Worm (Caenorhabditis elegans) whole organism, mixed stage, embryonic: Measurements from ENCODE around the gene selt-1.1.

Experiments used
- nhr-12 ChIP-seq: fragments of 150-350 bp; optimal IDR thresholded peaks from 2 replicates; lab custom pipeline; 2014; ENCODE audit warnings: missing biosample characterization, missing genetic modification characterization
- snpc-4 ChIP-seq: fragments of 150-350 bp; optimal IDR thresholded peaks from 2 replicates; lab custom pipeline; 2014; ENCODE audit warnings: missing biosample characterization, missing genetic modification characterization
- unc-62 ChIP-seq: fragments of 150-350 bp; optimal IDR thresholded peaks from 2 replicates; lab custom pipeline; 2014; ENCODE audit warnings: missing biosample characterization, missing genetic modification reagents, missing genetic modification characterization

- TF ChIP-seq unc-62 = no peak
- TF ChIP-seq nhr-12 = no peak
- TF ChIP-seq snpc-4 (tag; lab: Kevin White, UChicago) = no peak
These were observed 5.5 kb upstream of the selt-1.1 start for ce11 chrX:11551808-11552207.
